Fruit fly (Drosophila melanogaster): Measurements from ENCODE around the gene CG7546.

dm6 chr3L:7529081-7530021 is 18.6 kb downstream of the CG7546 start:
- TF ChIP-seq CTCF (optimal IDR thresholded peaks at IDR 0.05), result no peak
- TF ChIP-seq CG8478 (optimal IDR thresholded peaks at IDR 0.05), result no peak
